Fruit fly (Drosophila melanogaster) whole organism, embryonic: Measurements from ENCODE around the gene Set2.

Experiments used
- B-H2 ChIP-seq: fragments of 200-800 bp; sonication (Bioruptor generic); optimal IDR thresholded peaks from 2 replicates; lab custom pipeline; 2018; ENCODE audit warnings: missing biosample characterization, mild to moderate bottlenecking, missing genetic modification characterization
- CG11093 ChIP-seq: fragments of 200-800 bp; sonication (Bioruptor generic); IDR thresholded peaks from 3 replicates; pipeline ENCODE4 v1.3.6; 2022; ENCODE audit warnings: missing biosample characterization, missing genetic modification characterization
- CG11696 ChIP-seq: fragments of 200-800 bp; sonication (Bioruptor generic); IDR thresholded peaks from 2 replicates; pipeline ENCODE4 v1.3.6; 2022; ENCODE audit warnings: missing biosample characterization, missing genetic modification characterization
- CG12391 ChIP-seq: fragments of 200-800 bp; sonication (Bioruptor generic); optimal IDR thresholded peaks from 3 replicates; lab custom pipeline; 2018; ENCODE audit warnings: missing biosample characterization, mild to moderate bottlenecking, missing genetic modification characterization, moderate library complexity
- CG13424 ChIP-seq: fragments of 200-800 bp; sonication (Bioruptor generic); optimal IDR thresholded peaks from 2 replicates; lab custom pipeline; 2019; ENCODE audit warnings: missing biosample characterization, mild to moderate bottlenecking, missing genetic modification characterization, moderate library complexity
- CG1529 ChIP-seq: fragments of 200-800 bp; sonication (Bioruptor generic); optimal IDR thresholded peaks from 3 replicates; lab custom pipeline; 2018; ENCODE audit warnings: missing biosample characterization, missing genetic modification characterization
- CG17328 ChIP-seq: fragments of 200-800 bp; sonication (Bioruptor generic); IDR thresholded peaks from 2 replicates; pipeline ENCODE4 v1.3.6; 2022; ENCODE audit warnings: missing biosample characterization, missing genetic modification characterization
- CG17912 ChIP-seq: fragments of 200-800 bp; sonication (Bioruptor generic); optimal IDR thresholded peaks from 2 replicates; lab custom pipeline; 2018; ENCODE audit warnings: missing biosample characterization, mild to moderate bottlenecking, missing genetic modification characterization
- CG18262 ChIP-seq: fragments of 200-800 bp; optimal IDR thresholded peaks from 3 replicates; lab custom pipeline; 2019; ENCODE audit warnings: missing biosample characterization, mild to moderate bottlenecking, missing genetic modification characterization, moderate library complexity
- CG3838 ChIP-seq: fragments of 200-800 bp; sonication (Bioruptor generic); optimal IDR thresholded peaks from 3 replicates; lab custom pipeline; 2016; ENCODE audit warnings: missing biosample characterization, missing genetic modification characterization
- CG43689 ChIP-seq: fragments of 200-800 bp; sonication (Bioruptor generic); IDR thresholded peaks from 2 replicates; pipeline ENCODE4 v1.3.6; 2022; ENCODE audit warnings: missing biosample characterization, missing genetic modification characterization
- CG6813 ChIP-seq: fragments of 200-800 bp; sonication (Bioruptor generic); optimal IDR thresholded peaks from 2 replicates; lab custom pipeline; 2017; ENCODE audit warnings: missing biosample characterization, missing genetic modification characterization, mild to moderate bottlenecking, moderate library complexity, missing genetic modification reagents
- CG6854 ChIP-seq: fragments of 200-800 bp; sonication (Bioruptor generic); optimal IDR thresholded peaks from 3 replicates; lab custom pipeline; 2017; ENCODE audit warnings: missing biosample characterization, mild to moderate bottlenecking, missing genetic modification characterization
- CG7786 ChIP-seq: fragments of 200-800 bp; sonication (Bioruptor generic); optimal IDR thresholded peaks from 2 replicates; lab custom pipeline; 2016; ENCODE audit warnings: missing biosample characterization, missing genetic modification characterization
- Chrac-16 ChIP-seq: fragments of 200-800 bp; sonication (Bioruptor generic); optimal IDR thresholded peaks from 3 replicates; lab custom pipeline; 2016; ENCODE audit warnings: missing biosample characterization, missing genetic modification characterization
- CoRest ChIP-seq: fragments of 200-800 bp; sonication (Bioruptor generic); optimal IDR thresholded peaks from 3 replicates; lab custom pipeline; 2018; ENCODE audit warnings: missing biosample characterization, mild to moderate bottlenecking, missing genetic modification characterization, moderate library complexity
- CrebB ChIP-seq: fragments of 200-800 bp; sonication (Bioruptor generic); optimal IDR thresholded peaks from 3 replicates; lab custom pipeline; 2018; ENCODE audit warnings: missing biosample characterization, mild to moderate bottlenecking, missing genetic modification characterization
- E2f1 ChIP-seq: fragments of 200-800 bp; sonication (Bioruptor generic); IDR thresholded peaks from 2 replicates; pipeline ENCODE4 v1.3.6; 2022; ENCODE audit warnings: missing biosample characterization, missing genetic modification characterization
- Hand ChIP-seq: fragments of 200-800 bp; sonication (Bioruptor generic); optimal IDR thresholded peaks from 2 replicates; lab custom pipeline; 2017; ENCODE audit warnings: mild to moderate bottlenecking, missing biosample characterization, missing genetic modification reagents, missing genetic modification characterization
- HmgD ChIP-seq: fragments of 200-800 bp; sonication (Bioruptor generic); optimal IDR thresholded peaks from 3 replicates; lab custom pipeline; 2016; ENCODE audit warnings: missing biosample characterization, missing genetic modification characterization
- Hsf ChIP-seq: fragments of 200-800 bp; sonication (Bioruptor generic); optimal IDR thresholded peaks from 3 replicates; lab custom pipeline; 2016; ENCODE audit warnings: missing biosample characterization, missing genetic modification characterization
- MESR4 ChIP-seq: fragments of 200-800 bp; sonication (Bioruptor generic); optimal IDR thresholded peaks from 2 replicates; lab custom pipeline; 2018; ENCODE audit warnings: missing biosample characterization, mild to moderate bottlenecking, missing genetic modification characterization, moderate library complexity
- Mad ChIP-seq: fragments of 200-800 bp; sonication (Bioruptor generic); optimal IDR thresholded peaks from 2 replicates; lab custom pipeline; 2016; ENCODE audit warnings: missing biosample characterization, missing genetic modification characterization
- Myb ChIP-seq: fragments of 200-800 bp; sonication (Bioruptor generic); optimal IDR thresholded peaks from 2 replicates; lab custom pipeline; 2016; ENCODE audit warnings: missing biosample characterization, missing genetic modification characterization
- NC2β ChIP-seq: fragments of 200-800 bp; sonication (Bioruptor generic); optimal IDR thresholded peaks from 2 replicates; lab custom pipeline; 2016; ENCODE audit warnings: missing biosample characterization, missing genetic modification characterization
- NfI ChIP-seq: fragments of 200-800 bp; sonication (Bioruptor generic); optimal IDR thresholded peaks from 3 replicates; lab custom pipeline; 2018; ENCODE audit warnings: missing biosample characterization, mild to moderate bottlenecking, missing genetic modification characterization, moderate library complexity
- Oaz ChIP-seq: fragments of 200-800 bp; sonication (Bioruptor generic); IDR thresholded peaks from 2 replicates; pipeline ENCODE4 v1.3.6; 2022; ENCODE audit warnings: missing biosample characterization, missing genetic modification characterization
- Poxn ChIP-seq: fragments of 200-800 bp; sonication (Bioruptor generic); IDR thresholded peaks from 2 replicates; pipeline ENCODE4 v1.3.6; 2022; ENCODE audit warnings: missing biosample characterization, missing genetic modification characterization
- Rfx ChIP-seq: fragments of 200-800 bp; sonication (Bioruptor generic); IDR thresholded peaks from 2 replicates; pipeline ENCODE4 v1.3.6; 2022; ENCODE audit warnings: missing biosample characterization, missing genetic modification characterization
- Sox102F ChIP-seq: fragments of 200-800 bp; sonication (Bioruptor generic); optimal IDR thresholded peaks from 2 replicates; lab custom pipeline; 2018; ENCODE audit warnings: missing biosample characterization, mild to moderate bottlenecking, missing genetic modification characterization, moderate library complexity
- YL-1 ChIP-seq: fragments of 200-800 bp; sonication (Bioruptor generic); optimal IDR thresholded peaks from 3 replicates; lab custom pipeline; 2017; ENCODE audit warnings: missing biosample characterization, mild to moderate bottlenecking, missing genetic modification characterization
- ac ChIP-seq: fragments of 200-800 bp; sonication (Bioruptor generic); optimal IDR thresholded peaks from 3 replicates; lab custom pipeline; 2017; ENCODE audit warnings: missing biosample characterization, mild to moderate bottlenecking, missing genetic modification characterization
- al ChIP-seq: fragments of 200-800 bp; sonication (Bioruptor generic); IDR thresholded peaks from 2 replicates; pipeline ENCODE4 v1.3.6; 2022; ENCODE audit warnings: missing biosample characterization, missing genetic modification characterization
- aop ChIP-seq: fragments of 200-800 bp; sonication (Bioruptor generic); IDR thresholded peaks from 2 replicates; pipeline ENCODE4 v1.3.6; 2022; ENCODE audit warnings: missing biosample characterization, missing genetic modification characterization
- ash1 ChIP-seq: fragments of 200-800 bp; sonication (Bioruptor generic); optimal IDR thresholded peaks from 2 replicates; lab custom pipeline; 2018; ENCODE audit warnings: missing biosample characterization, mild to moderate bottlenecking, missing genetic modification characterization
- chinmo ChIP-seq: fragments of 200-800 bp; sonication (Bioruptor generic); IDR thresholded peaks from 4 replicates; pipeline ENCODE4 v1.3.6; 2022; ENCODE audit warnings: missing biosample characterization, missing genetic modification characterization; ENCODE audit not compliant: partially characterized antibody
- fd96Cb ChIP-seq: fragments of 200-800 bp; sonication (Bioruptor generic); optimal IDR thresholded peaks from 2 replicates; lab custom pipeline; 2018; ENCODE audit warnings: missing biosample characterization, mild to moderate bottlenecking, missing genetic modification characterization, moderate library complexity
- grau ChIP-seq: fragments of 200-800 bp; optimal IDR thresholded peaks from 3 replicates; lab custom pipeline; 2019; ENCODE audit warnings: missing biosample characterization, mild to moderate bottlenecking, missing genetic modification characterization, moderate library complexity
- her ChIP-seq: fragments of 200-800 bp; sonication (Bioruptor generic); optimal IDR thresholded peaks from 2 replicates; lab custom pipeline; 2016; ENCODE audit warnings: missing biosample characterization, missing genetic modification characterization
- ken ChIP-seq: fragments of 200-800 bp; sonication (Bioruptor generic); IDR thresholded peaks from 3 replicates; pipeline ENCODE4 v1.3.6; 2022; ENCODE audit warnings: missing biosample characterization, missing genetic modification characterization
- lab ChIP-seq: fragments of 200-800 bp; sonication (Bioruptor generic); optimal IDR thresholded peaks from 3 replicates; lab custom pipeline; 2017; ENCODE audit warnings: missing biosample characterization, missing genetic modification characterization, mild to moderate bottlenecking, moderate library complexity, missing genetic modification reagents
- oc ChIP-seq: fragments of 200-800 bp; sonication (Bioruptor generic); optimal IDR thresholded peaks from 2 replicates; lab custom pipeline; 2018; ENCODE audit warnings: missing biosample characterization, mild to moderate bottlenecking, missing genetic modification characterization, moderate library complexity
- odd ChIP-seq: fragments of 200-800 bp; sonication (Bioruptor generic); optimal IDR thresholded peaks from 2 replicates; lab custom pipeline; 2017; ENCODE audit warnings: missing biosample characterization, mild to moderate bottlenecking, missing genetic modification characterization
- onecut ChIP-seq: fragments of 200-800 bp; sonication (Bioruptor generic); IDR thresholded peaks from 2 replicates; pipeline ENCODE4 v1.3.6; 2022; ENCODE audit warnings: missing biosample characterization, missing genetic modification characterization
- slou ChIP-seq: fragments of 200-800 bp; sonication (Bioruptor generic); optimal IDR thresholded peaks from 3 replicates; lab custom pipeline; 2016; ENCODE audit warnings: missing biosample characterization, missing genetic modification characterization
- sug ChIP-seq: fragments of 200-800 bp; optimal IDR thresholded peaks from 2 replicates; lab custom pipeline; 2019; ENCODE audit warnings: missing biosample characterization, mild to moderate bottlenecking, missing genetic modification characterization, moderate library complexity
- unpg ChIP-seq: fragments of 200-800 bp; sonication (Bioruptor generic); optimal IDR thresholded peaks from 3 replicates; lab custom pipeline; 2018; ENCODE audit warnings: missing biosample characterization, mild to moderate bottlenecking, missing genetic modification characterization, moderate library complexity
- zfh1 ChIP-seq: fragments of 200-800 bp; sonication (Bioruptor generic); IDR thresholded peaks from 3 replicates; pipeline ENCODE4 v1.3.6; 2022; ENCODE audit warnings: missing biosample characterization, missing genetic modification characterization

The Set2 gene

dm6 chrX:13373239-13374153 lies 39.5 kb upstream of the Set2 start (continued):
- TF ChIP-seq B-H2 (GFP tag; lab: Kevin White, UChicago) = peak; percentile 42
- peak; percentile 68 for TF ChIP-seq odd (GFP tag; lab: Kevin White, UChicago)
- peak; percentile 89 for TF ChIP-seq CoRest
- peak; percentile 89 for TF ChIP-seq CG18262 (tag; lab: Kevin White, UChicago)
- TF ChIP-seq NfI (GFP tag; lab: Kevin White, UChicago) = peak; percentile 75
- TF ChIP-seq ash1 (GFP tag; lab: Kevin White, UChicago) = no peak
- TF ChIP-seq HmgD = no peak
- peak; percentile 68 for TF ChIP-seq Hsf (GFP tag; lab: Kevin White, UChicago)
- peak; percentile 48; the same call in 1 of the 4 replicates for TF ChIP-seq chinmo (GFP tag; lab: Robert Waterston, UW)
- TF ChIP-seq CG13424 (tag; lab: Kevin White, UChicago) = peak; percentile 89
- peak; percentile 79 for TF ChIP-seq CG11696 (GFP tag; lab: Robert Waterston, UW)
- TF ChIP-seq onecut (GFP tag; lab: Robert Waterston, UW) = peak; percentile 32; the same call in 1 of the 2 replicates
- TF ChIP-seq CG11093 = peak; percentile 61; the same call in 2 of the 3 replicates
- peak; percentile 86 for TF ChIP-seq fd96Cb (tag; lab: Kevin White, UChicago)
- 0 out of 2 replicates have a peak, but pooled peaks have one; percentile 29 for TF ChIP-seq al
- TF ChIP-seq CG12391 (tag; lab: Kevin White, UChicago) = peak; percentile 93
- peak; percentile 76 for TF ChIP-seq CG6813 (GFP tag; lab: Kevin White, UChicago)
- peak; percentile 88 for TF ChIP-seq unpg (GFP tag; lab: Kevin White, UChicago)
- TF ChIP-seq Hand = peak; percentile 67
- peak; percentile 67 for TF ChIP-seq CG1529 (GFP tag; lab: Kevin White, UChicago)
- no peak for TF ChIP-seq CG3838 (GFP tag; lab: Kevin White, UChicago)
- no peak for TF ChIP-seq her (GFP tag; lab: Kevin White, UChicago)
- peak; percentile 48 for TF ChIP-seq YL-1
- TF ChIP-seq Oaz = peak; percentile 68
- peak; percentile 89 for TF ChIP-seq Rfx (GFP tag; lab: Robert Waterston, UW)
- TF ChIP-seq oc = peak; percentile 86
- peak; percentile 29 for TF ChIP-seq ac (GFP tag; lab: Kevin White, UChicago)
- peak; percentile 78 for TF ChIP-seq Chrac-16 (GFP tag; lab: Kevin White, UChicago)
- peak; percentile 75 for TF ChIP-seq CG6854
- TF ChIP-seq NC2β (GFP tag; lab: Kevin White, UChicago) = peak; percentile 0
- peak; percentile 81 for TF ChIP-seq CG17328 (GFP tag; lab: Robert Waterston, UW)
- peak; percentile 83 for TF ChIP-seq sug (tag; lab: Kevin White, UChicago)
- no peak for TF ChIP-seq MESR4 (GFP tag; lab: Kevin White, UChicago)
- peak; percentile 80 for TF ChIP-seq zfh1
- no peak for TF ChIP-seq aop (GFP tag; lab: Robert Waterston, UW)
- no peak for TF ChIP-seq CG17912
- TF ChIP-seq E2f1 = peak; percentile 81
- peak; percentile 88 for TF ChIP-seq grau (tag; lab: Kevin White, UChicago)
- TF ChIP-seq slou (GFP tag; lab: Kevin White, UChicago) = peak; percentile 60
- peak; percentile 43 for TF ChIP-seq CG7786 (GFP tag; lab: Kevin White, UChicago)
- TF ChIP-seq Mad (GFP tag; lab: Kevin White, UChicago) = peak; percentile 55
- no peak for TF ChIP-seq Myb (GFP tag; lab: Kevin White, UChicago)
- peak; percentile 93 for TF ChIP-seq lab (GFP tag; lab: Kevin White, UChicago)
- no peak for TF ChIP-seq Poxn (GFP tag; lab: Robert Waterston, UW)
- TF ChIP-seq ken = peak; percentile 74; the same call in 1 of the 3 replicates
- peak; percentile 71 for TF ChIP-seq CrebB (tag; lab: Kevin White, UChicago)
- peak; percentile 89 for TF ChIP-seq Sox102F (GFP tag; lab: Kevin White, UChicago)
- peak; percentile 71 for TF ChIP-seq CG43689 (GFP tag; lab: Robert Waterston, UW)
